Fruit fly (Drosophila melanogaster) whole organism, embryonic: ENCODE results near the gene CG6689.

Source experiments
- Abd-B ChIP-seq: fragments of 200-800 bp; sonication (Bioruptor generic); optimal IDR thresholded peaks from 2 replicates; lab custom pipeline; 2018; ENCODE audit warnings: missing biosample characterization, mild to moderate bottlenecking, missing genetic modification characterization, moderate library complexity
- Asciz ChIP-seq: fragments of 200-800 bp; sonication (Bioruptor generic); optimal IDR thresholded peaks from 2 replicates; lab custom pipeline; 2017; ENCODE audit warnings: missing biosample characterization, mild to moderate bottlenecking, missing genetic modification characterization, missing genetic modification reagents
- CG11398 ChIP-seq: fragments of 200-800 bp; sonication (Bioruptor generic); optimal IDR thresholded peaks from 2 replicates; lab custom pipeline; 2016; ENCODE audit warnings: missing biosample characterization, missing genetic modification characterization
- CG12659 ChIP-seq: fragments of 200-800 bp; sonication (Bioruptor generic); optimal IDR thresholded peaks from 3 replicates; lab custom pipeline; 2017; ENCODE audit warnings: mild to moderate bottlenecking, missing biosample characterization, missing genetic modification reagents, missing genetic modification characterization
- CG12942 ChIP-seq: fragments of 200-800 bp; sonication (Bioruptor generic); optimal IDR thresholded peaks from 3 replicates; lab custom pipeline; 2016; ENCODE audit warnings: missing biosample characterization, missing genetic modification characterization
- CG13775 ChIP-seq: fragments of 200-800 bp; sonication (Bioruptor generic); optimal IDR thresholded peaks from 3 replicates; lab custom pipeline; 2017; ENCODE audit warnings: missing biosample characterization, mild to moderate bottlenecking, missing genetic modification characterization
- CG17328 ChIP-seq: fragments of 200-800 bp; sonication (Bioruptor generic); IDR thresholded peaks from 2 replicates; pipeline ENCODE4 v1.3.6; 2022; ENCODE audit warnings: missing biosample characterization, missing genetic modification characterization
- CG17829 ChIP-seq: fragments of 200-800 bp; optimal IDR thresholded peaks from 2 replicates; lab custom pipeline; 2019; ENCODE audit warnings: missing biosample characterization, mild to moderate bottlenecking, missing genetic modification characterization, moderate library complexity
- CG18476 ChIP-seq: fragments of 200-800 bp; sonication (Bioruptor generic); optimal IDR thresholded peaks from 2 replicates; lab custom pipeline; 2016; ENCODE audit warnings: missing biosample characterization, mild to moderate bottlenecking, missing genetic modification characterization
- CG2678 ChIP-seq: fragments of 200-800 bp; sonication (Bioruptor generic); optimal IDR thresholded peaks from 3 replicates; lab custom pipeline; 2019; ENCODE audit warnings: missing biosample characterization, mild to moderate bottlenecking, missing genetic modification characterization, moderate library complexity
- CG2712 ChIP-seq: fragments of 200-800 bp; optimal IDR thresholded peaks from 3 replicates; lab custom pipeline; 2019; ENCODE audit warnings: missing biosample characterization, mild to moderate bottlenecking, missing genetic modification characterization, moderate library complexity
- CG31365 ChIP-seq: fragments of 200-800 bp; sonication (Bioruptor generic); optimal IDR thresholded peaks from 2 replicates; lab custom pipeline; 2018; ENCODE audit warnings: missing biosample characterization, mild to moderate bottlenecking, missing genetic modification characterization
- CG3407 ChIP-seq: fragments of 200-800 bp; sonication (Bioruptor generic); optimal IDR thresholded peaks from 2 replicates; lab custom pipeline; 2018; ENCODE audit warnings: missing biosample characterization, mild to moderate bottlenecking, missing genetic modification characterization
- CG4424 ChIP-seq: fragments of 200-800 bp; sonication (Bioruptor generic); optimal IDR thresholded peaks from 3 replicates; lab custom pipeline; 2016; ENCODE audit warnings: missing biosample characterization, missing genetic modification characterization
- CG4820 ChIP-seq: fragments of 200-800 bp; sonication (Bioruptor generic); optimal IDR thresholded peaks from 3 replicates; lab custom pipeline; 2016; ENCODE audit warnings: missing biosample characterization, missing genetic modification characterization
- CG7372 ChIP-seq: fragments of 200-800 bp; sonication (Bioruptor generic); IDR thresholded peaks from 2 replicates; pipeline ENCODE4 v1.3.6; 2022; ENCODE audit warnings: missing biosample characterization, missing genetic modification characterization
- CG8359 ChIP-seq: fragments of 200-800 bp; sonication (Bioruptor generic); optimal IDR thresholded peaks from 2 replicates; lab custom pipeline; 2017; ENCODE audit warnings: missing biosample characterization, mild to moderate bottlenecking, missing genetic modification characterization, borderline replicate concordance
- CG9437 ChIP-seq: fragments of 200-800 bp; sonication (Bioruptor generic); optimal IDR thresholded peaks from 2 replicates; lab custom pipeline; 2018; ENCODE audit warnings: missing biosample characterization, mild to moderate bottlenecking, missing genetic modification characterization
- CG9817 ChIP-seq: fragments of 200-800 bp; sonication (Bioruptor generic); optimal IDR thresholded peaks from 2 replicates; lab custom pipeline; 2018; ENCODE audit warnings: missing biosample characterization, mild to moderate bottlenecking, missing genetic modification characterization, moderate library complexity
- Deaf1 ChIP-seq: fragments of 200-800 bp; optimal IDR thresholded peaks from 3 replicates; lab custom pipeline; 2019; ENCODE audit warnings: missing biosample characterization, mild to moderate bottlenecking, missing genetic modification characterization, moderate library complexity
- Dll ChIP-seq: fragments of 200-800 bp; sonication (Bioruptor generic); IDR thresholded peaks from 4 replicates; pipeline ENCODE4 v1.3.6; 2022; ENCODE audit warnings: missing biosample characterization, missing genetic modification characterization; ENCODE audit not compliant: partially characterized antibody
- E2f1 ChIP-seq: fragments of 200-800 bp; sonication (Bioruptor generic); IDR thresholded peaks from 2 replicates; pipeline ENCODE4 v1.3.6; 2022; ENCODE audit warnings: missing biosample characterization, missing genetic modification characterization
- HHEX ChIP-seq: fragments of 200-800 bp; sonication (Bioruptor generic); optimal IDR thresholded peaks from 3 replicates; lab custom pipeline; 2017; ENCODE audit warnings: missing biosample characterization, mild to moderate bottlenecking, missing genetic modification characterization, missing genetic modification reagents
- Oli ChIP-seq: fragments of 200-800 bp; sonication (Bioruptor generic); optimal IDR thresholded peaks from 2 replicates; lab custom pipeline; 2018; ENCODE audit warnings: missing biosample characterization, mild to moderate bottlenecking, missing genetic modification characterization, moderate library complexity
- Optix ChIP-seq: fragments of 200-800 bp; sonication (Bioruptor generic); IDR thresholded peaks from 3 replicates; pipeline ENCODE4 v1.3.6; 2022; ENCODE audit warnings: missing biosample characterization, missing genetic modification characterization
- Xbp1 ChIP-seq: fragments of 200-800 bp; sonication (Bioruptor generic); optimal IDR thresholded peaks from 3 replicates; lab custom pipeline; 2016; ENCODE audit warnings: missing biosample characterization, mild to moderate bottlenecking, missing genetic modification characterization
- ab ChIP-seq: fragments of 200-800 bp; sonication (Bioruptor generic); optimal IDR thresholded peaks from 2 replicates; lab custom pipeline; 2016; ENCODE audit warnings: missing biosample characterization, missing genetic modification characterization
- al ChIP-seq: fragments of 200-800 bp; sonication (Bioruptor generic); IDR thresholded peaks from 2 replicates; pipeline ENCODE4 v1.3.6; 2022; ENCODE audit warnings: missing biosample characterization, missing genetic modification characterization
- az2 ChIP-seq: fragments of 200-800 bp; sonication (Bioruptor generic); optimal IDR thresholded peaks from 3 replicates; lab custom pipeline; 2016; ENCODE audit warnings: missing biosample characterization, missing genetic modification characterization
- bcd ChIP-seq: fragments of 200-800 bp; sonication (Bioruptor generic); optimal IDR thresholded peaks from 2 replicates; lab custom pipeline; 2017; ENCODE audit warnings: missing biosample characterization, mild to moderate bottlenecking, missing genetic modification characterization
- crc ChIP-seq: fragments of 200-800 bp; sonication (Bioruptor generic); optimal IDR thresholded peaks from 2 replicates; lab custom pipeline; 2016; ENCODE audit warnings: missing biosample characterization, missing genetic modification characterization
- crp ChIP-seq, 2 experiments: fragments of 200-800 bp; sonication (Bioruptor generic); optimal IDR thresholded peaks; 2 replicates in 1 of 2; 3 replicates in 1 of 2; lab custom pipeline; 2017; ENCODE audit warnings: missing biosample characterization in 2 of 2, missing genetic modification characterization in 2 of 2, mild to moderate bottlenecking in 1 of 2, moderate library complexity in 1 of 2
- cwo ChIP-seq: fragments of 200-800 bp; sonication (Bioruptor generic); optimal IDR thresholded peaks from 3 replicates; lab custom pipeline; 2017; ENCODE audit warnings: missing biosample characterization, missing genetic modification characterization, mild to moderate bottlenecking, moderate library complexity, missing genetic modification reagents
- dati ChIP-seq: fragments of 200-800 bp; sonication (Bioruptor generic); IDR thresholded peaks from 2 replicates; pipeline ENCODE4 v1.3.6; 2022; ENCODE audit warnings: missing biosample characterization, missing genetic modification characterization
- fd64A ChIP-seq: fragments of 200-800 bp; sonication (Bioruptor generic); optimal IDR thresholded peaks from 3 replicates; lab custom pipeline; 2018; ENCODE audit warnings: missing biosample characterization, mild to moderate bottlenecking, missing genetic modification characterization
- ftz-f1 ChIP-seq: fragments of 200-800 bp; sonication (Bioruptor generic); optimal IDR thresholded peaks from 2 replicates; lab custom pipeline; 2016; ENCODE audit warnings: missing biosample characterization, missing genetic modification characterization
- hb ChIP-seq: fragments of 200-800 bp; sonication (Bioruptor generic); IDR thresholded peaks from 3 replicates; pipeline ENCODE4 v1.3.6; 2022; ENCODE audit warnings: missing biosample characterization, missing genetic modification characterization; ENCODE audit not compliant: partially characterized antibody
- ind ChIP-seq: fragments of 200-800 bp; sonication (Bioruptor generic); optimal IDR thresholded peaks from 3 replicates; lab custom pipeline; 2016; ENCODE audit warnings: missing biosample characterization, missing genetic modification characterization
- jigr1 ChIP-seq: fragments of 200-800 bp; sonication (Bioruptor generic); IDR thresholded peaks from 3 replicates; pipeline ENCODE4 v1.3.6; 2022; ENCODE audit warnings: missing biosample characterization, missing genetic modification characterization
- kah ChIP-seq: fragments of 200-800 bp; sonication (Bioruptor generic); optimal IDR thresholded peaks from 2 replicates; lab custom pipeline; 2018; ENCODE audit warnings: missing biosample characterization, mild to moderate bottlenecking, missing genetic modification characterization
- knrl ChIP-seq: fragments of 200-800 bp; sonication (Bioruptor generic); IDR thresholded peaks from 3 replicates; pipeline ENCODE4 v1.3.6; 2022; ENCODE audit warnings: missing biosample characterization, missing genetic modification characterization; ENCODE audit not compliant: partially characterized antibody
- nmo ChIP-seq: fragments of 200-800 bp; sonication (Bioruptor generic); optimal IDR thresholded peaks from 2 replicates; lab custom pipeline; 2018; ENCODE audit warnings: missing biosample characterization, mild to moderate bottlenecking, missing genetic modification characterization, moderate library complexity
- oc ChIP-seq: fragments of 200-800 bp; sonication (Bioruptor generic); optimal IDR thresholded peaks from 2 replicates; lab custom pipeline; 2018; ENCODE audit warnings: missing biosample characterization, mild to moderate bottlenecking, missing genetic modification characterization, moderate library complexity
- ranshi ChIP-seq: fragments of 200-800 bp; sonication (Bioruptor generic); IDR thresholded peaks from 2 replicates; pipeline ENCODE4 v1.3.6; 2022; ENCODE audit warnings: missing biosample characterization, missing genetic modification characterization
- salm ChIP-seq: fragments of 200-800 bp; sonication (Bioruptor generic); optimal IDR thresholded peaks from 2 replicates; lab custom pipeline; 2018; ENCODE audit warnings: missing biosample characterization, mild to moderate bottlenecking, missing genetic modification characterization
- schlank ChIP-seq: fragments of 200-800 bp; sonication (Bioruptor generic); optimal IDR thresholded peaks from 2 replicates; lab custom pipeline; 2018; ENCODE audit warnings: missing biosample characterization, mild to moderate bottlenecking, missing genetic modification characterization
- ttk ChIP-seq: fragments of 200-800 bp; sonication (Bioruptor generic); IDR thresholded peaks from 2 replicates; pipeline ENCODE4 v2.1.2; 2022; ENCODE audit warnings: missing biosample characterization, missing genetic modification characterization
- twi ChIP-seq: fragments of 200-800 bp; optimal IDR thresholded peaks from 2 replicates; lab custom pipeline; 2019; ENCODE audit warnings: missing biosample characterization, mild to moderate bottlenecking, missing genetic modification characterization, moderate library complexity
- vfl ChIP-seq: fragments of 200-800 bp; sonication (Bioruptor generic); optimal IDR thresholded peaks from 2 replicates; lab custom pipeline; 2016; ENCODE audit warnings: missing biosample characterization, missing genetic modification characterization

The CG6689 gene

DNA sequence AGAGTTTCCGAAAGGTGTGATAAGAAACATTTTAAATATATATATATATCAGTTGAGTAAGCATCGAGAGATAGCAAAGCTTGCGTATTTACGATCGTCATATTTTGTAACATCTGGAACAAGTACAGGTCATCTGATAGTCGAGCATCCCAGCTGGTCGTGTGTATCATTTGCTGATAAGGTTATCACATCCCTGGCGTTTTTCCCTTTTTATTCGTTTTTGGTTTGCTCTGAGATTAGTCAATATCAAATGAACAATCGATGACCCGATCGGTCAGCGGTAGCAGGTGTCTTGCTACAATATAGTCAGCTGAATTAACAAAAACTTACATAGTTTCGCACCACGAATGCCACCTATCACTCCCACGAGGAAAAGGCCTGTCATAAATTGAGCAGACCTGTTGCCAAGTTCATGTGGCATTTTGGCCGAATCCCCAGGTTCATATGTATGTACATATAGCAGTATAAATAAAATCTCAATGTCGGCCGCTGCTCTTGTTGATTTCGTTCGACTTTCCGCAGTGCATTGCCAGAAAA lies 18.9 kb downstream of the CG6689 start (continued):
- TF ChIP-seq HHEX (GFP tag; lab: Kevin White, UChicago), result peak; percentile 62
- no peak for TF ChIP-seq crc (GFP tag; lab: Kevin White, UChicago)
- no peak for TF ChIP-seq ftz-f1 (GFP tag; lab: Kevin White, UChicago)
- TF ChIP-seq ttk (GFP tag; lab: Robert Waterston, UW), result peak; percentile 52
- TF ChIP-seq oc (tag; lab: Kevin White, UChicago), result peak; percentile 19
- peak; percentile 32 for TF ChIP-seq Asciz (GFP tag; lab: Kevin White, UChicago)
- peak; percentile 61 for TF ChIP-seq nmo (GFP tag; lab: Kevin White, UChicago)
- peak; percentile 58 for TF ChIP-seq bcd (GFP tag; lab: Kevin White, UChicago)
- no peak for TF ChIP-seq CG11398
- TF ChIP-seq dati (GFP tag; lab: Robert Waterston, UW), result no peak
- TF ChIP-seq schlank (tag; lab: Kevin White, UChicago), result peak; percentile 4
- TF ChIP-seq vfl (GFP tag; lab: Kevin White, UChicago), result no peak
- peak; percentile 24 for TF ChIP-seq CG13775 (GFP tag; lab: Kevin White, UChicago)
- 0 out of 2 replicates have a peak, but pooled peaks have one; percentile 63 for TF ChIP-seq ranshi
- peak; percentile 39; the same call in 1 of the 2 replicates for TF ChIP-seq CG17328 (GFP tag; lab: Robert Waterston, UW)
- TF ChIP-seq CG9437, result peak; percentile 33
- no peak for TF ChIP-seq fd64A (GFP tag; lab: Kevin White, UChicago)
- TF ChIP-seq salm (tag; lab: Kevin White, UChicago), result peak; percentile 20
- TF ChIP-seq CG2712 (tag; lab: Kevin White, UChicago), result peak; percentile 51
- TF ChIP-seq Oli, result peak; percentile 73
- TF ChIP-seq hb (GFP tag; lab: Robert Waterston, UW), result no peak
- no peak for TF ChIP-seq ab (GFP tag; lab: Kevin White, UChicago)
- TF ChIP-seq knrl (GFP tag; lab: Robert Waterston, UW), result no peak
- peak; percentile 37 for TF ChIP-seq CG18476 (GFP tag; lab: Kevin White, UChicago)
- TF ChIP-seq kah, result no peak
- peak; percentile 38 for TF ChIP-seq CG12942
- TF ChIP-seq ind (GFP tag; lab: Kevin White, UChicago), result peak; percentile 61
- TF ChIP-seq E2f1 (GFP tag; lab: Robert Waterston, UW), result peak; percentile 56
- 0 out of 3 replicates have a peak, but pooled peaks have one; percentile 5 for TF ChIP-seq Optix
- peak; percentile 51 for TF ChIP-seq az2 (GFP tag; lab: Kevin White, UChicago)
- TF ChIP-seq Abd-B (GFP tag; lab: Kevin White, UChicago), result peak; percentile 40
- TF ChIP-seq cwo (GFP tag; lab: Kevin White, UChicago), result peak; percentile 75
- TF ChIP-seq Dll, result no peak
- TF ChIP-seq CG4820, result peak; percentile 28
- TF ChIP-seq al (GFP tag; lab: Robert Waterston, UW), result peak; percentile 64; the same call in 1 of the 2 replicates
- peak; percentile 47 for TF ChIP-seq CG12659 (GFP tag; lab: Kevin White, UChicago)
- peak; percentile 26 for TF ChIP-seq Deaf1 (tag; lab: Kevin White, UChicago)
- TF ChIP-seq CG4424 (GFP tag; lab: Kevin White, UChicago), result peak; percentile 36
- peak; percentile 78 for TF ChIP-seq CG2678 (tag; lab: Kevin White, UChicago)
- no peak for TF ChIP-seq CG31365 (tag; lab: Kevin White, UChicago)
- TF ChIP-seq crp (GFP tag; optimal IDR thresholded peaks at IDR 0.05; lab: Kevin White, UChicago), result no peak
- TF ChIP-seq CG9817 (tag; lab: Kevin White, UChicago), result peak; percentile 34
- TF ChIP-seq CG8359 (GFP tag; lab: Kevin White, UChicago), result no peak
- TF ChIP-seq CG7372 (GFP tag; lab: Robert Waterston, UW), result no peak
- no peak for TF ChIP-seq jigr1
- peak; percentile 63 for TF ChIP-seq Xbp1 (GFP tag; lab: Kevin White, UChicago)
- TF ChIP-seq twi, result no peak
- TF ChIP-seq CG3407 (GFP tag; lab: Kevin White, UChicago), result peak; percentile 25
- TF ChIP-seq CG17829 (tag; lab: Kevin White, UChicago), result no peak
